Fruit fly (Drosophila melanogaster) whole organism, prepupa: ENCODE data around the gene Phb1.

Experiments
- Blimp-1 ChIP-seq: fragments of 200-800 bp; sonication (Bioruptor generic); optimal IDR thresholded peaks from 3 replicates; lab custom pipeline; 2017; ENCODE audit warnings: missing biosample characterization, missing genetic modification characterization, mild to moderate bottlenecking, moderate library complexity, missing genetic modification reagents
- CG10631 ChIP-seq: fragments of 200-800 bp; sonication (Bioruptor generic); optimal IDR thresholded peaks from 2 replicates; lab custom pipeline; 2016; ENCODE audit warnings: missing biosample characterization, missing genetic modification characterization
- CG10669 ChIP-seq: fragments of 200-800 bp; sonication (Bioruptor generic); optimal IDR thresholded peaks from 3 replicates; lab custom pipeline; 2018; ENCODE audit warnings: missing biosample characterization, mild to moderate bottlenecking, missing genetic modification characterization, moderate library complexity
- CG11294 ChIP-seq: fragments of 200-800 bp; sonication (Bioruptor generic); IDR thresholded peaks from 2 replicates; pipeline ENCODE4 v1.3.6; 2022; ENCODE audit warnings: missing biosample characterization, missing genetic modification characterization
- CG11762 ChIP-seq: fragments of 200-800 bp; sonication (Bioruptor generic); optimal IDR thresholded peaks from 3 replicates; lab custom pipeline; 2016; ENCODE audit warnings: missing biosample characterization, missing genetic modification characterization; ENCODE audit not compliant: insufficient read depth
- CG15336 ChIP-seq: fragments of 200-800 bp; sonication (Bioruptor generic); IDR thresholded peaks from 2 replicates; pipeline ENCODE4 v1.3.6; 2022; ENCODE audit warnings: missing biosample characterization, missing genetic modification characterization
- CG1621 ChIP-seq: fragments of 200-800 bp; sonication (Bioruptor generic); optimal IDR thresholded peaks from 3 replicates; lab custom pipeline; 2018; ENCODE audit warnings: missing biosample characterization, mild to moderate bottlenecking, missing genetic modification characterization
- CG16779 ChIP-seq: fragments of 200-800 bp; sonication (Bioruptor generic); optimal IDR thresholded peaks from 3 replicates; lab custom pipeline; 2017; ENCODE audit warnings: missing biosample characterization, mild to moderate bottlenecking, missing genetic modification characterization
- CG3032 ChIP-seq: fragments of 200-800 bp; optimal IDR thresholded peaks from 2 replicates; lab custom pipeline; 2019; ENCODE audit warnings: missing biosample characterization, mild to moderate bottlenecking, missing genetic modification characterization, moderate library complexity
- CG31627 ChIP-seq: fragments of 200-800 bp; sonication (Bioruptor generic); optimal IDR thresholded peaks from 3 replicates; lab custom pipeline; 2016; ENCODE audit warnings: missing biosample characterization, missing genetic modification characterization
- CG32006 ChIP-seq: fragments of 200-800 bp; sonication (Bioruptor generic); optimal IDR thresholded peaks from 3 replicates; lab custom pipeline; 2017; ENCODE audit warnings: missing biosample characterization, mild to moderate bottlenecking, missing genetic modification characterization
- CG3919 ChIP-seq: fragments of 200-800 bp; sonication (Bioruptor generic); optimal IDR thresholded peaks from 3 replicates; lab custom pipeline; 2016; ENCODE audit warnings: missing biosample characterization, missing genetic modification characterization
- CG4318 ChIP-seq: fragments of 200-800 bp; sonication (Bioruptor generic); optimal IDR thresholded peaks from 3 replicates; lab custom pipeline; 2017; ENCODE audit warnings: missing biosample characterization, mild to moderate bottlenecking, missing genetic modification characterization
- CG6163 ChIP-seq: fragments of 200-800 bp; sonication (Bioruptor generic); IDR thresholded peaks from 3 replicates; pipeline ENCODE4 v1.3.6; 2022; ENCODE audit warnings: missing biosample characterization, missing genetic modification characterization
- CG6276 ChIP-seq: fragments of 200-800 bp; sonication (Bioruptor generic); optimal IDR thresholded peaks from 2 replicates; lab custom pipeline; 2017; ENCODE audit warnings: missing biosample characterization, mild to moderate bottlenecking, missing genetic modification characterization
- CG6792 ChIP-seq: fragments of 200-800 bp; sonication (Bioruptor generic); optimal IDR thresholded peaks from 3 replicates; lab custom pipeline; 2016; ENCODE audit warnings: missing biosample characterization, missing genetic modification characterization
- CG6808 ChIP-seq: fragments of 200-800 bp; sonication (Bioruptor generic); optimal IDR thresholded peaks from 3 replicates; lab custom pipeline; 2017; ENCODE audit warnings: missing biosample characterization, missing genetic modification characterization, mild to moderate bottlenecking, moderate library complexity, missing genetic modification reagents
- CG7368 ChIP-seq: fragments of 200-800 bp; sonication (Bioruptor generic); optimal IDR thresholded peaks from 3 replicates; lab custom pipeline; 2016; ENCODE audit warnings: missing biosample characterization, missing genetic modification characterization
- CG8319 ChIP-seq: fragments of 200-800 bp; sonication (Bioruptor generic); optimal IDR thresholded peaks from 3 replicates; lab custom pipeline; 2016; ENCODE audit warnings: missing biosample characterization, missing genetic modification characterization
- CG8632 ChIP-seq: fragments of 200-800 bp; sonication (Bioruptor generic); optimal IDR thresholded peaks from 3 replicates; lab custom pipeline; 2016; ENCODE audit warnings: missing biosample characterization, missing genetic modification characterization
- Eip93F ChIP-seq: fragments of 200-800 bp; sonication (Bioruptor generic); optimal IDR thresholded peaks from 2 replicates; lab custom pipeline; 2016; ENCODE audit warnings: missing biosample characterization, mild to moderate bottlenecking, missing genetic modification characterization
- Ets21C ChIP-seq: fragments of 200-800 bp; sonication (Bioruptor generic); optimal IDR thresholded peaks from 3 replicates; lab custom pipeline; 2016; ENCODE audit warnings: missing biosample characterization, missing genetic modification characterization
- Ets96B ChIP-seq: fragments of 200-800 bp; optimal IDR thresholded peaks from 2 replicates; lab custom pipeline; 2019; ENCODE audit warnings: missing biosample characterization, mild to moderate bottlenecking, missing genetic modification characterization, moderate library complexity
- Gug ChIP-seq: fragments of 200-800 bp; sonication (Bioruptor generic); IDR thresholded peaks from 2 replicates; pipeline ENCODE4 v1.3.6; 2022; ENCODE audit warnings: missing biosample characterization, missing genetic modification characterization
- Hr38 ChIP-seq: sonication (Bioruptor generic); optimal IDR thresholded peaks from 2 replicates; lab custom pipeline; 2016; ENCODE audit warnings: missing biosample characterization, missing genetic modification characterization
- Hr39 ChIP-seq: fragments of 200-800 bp; sonication (Bioruptor generic); optimal IDR thresholded peaks from 2 replicates; lab custom pipeline; 2016; ENCODE audit warnings: missing biosample characterization, missing genetic modification characterization
- Hr4 ChIP-seq: fragments of 200-800 bp; sonication (Bioruptor generic); optimal IDR thresholded peaks from 3 replicates; lab custom pipeline; 2016; ENCODE audit warnings: missing biosample characterization, missing genetic modification characterization
- Lpt ChIP-seq: fragments of 200-800 bp; sonication (Bioruptor generic); optimal IDR thresholded peaks from 3 replicates; lab custom pipeline; 2016; ENCODE audit warnings: missing biosample characterization, missing genetic modification characterization
- Smox ChIP-seq: fragments of 200-800 bp; sonication (Bioruptor generic); optimal IDR thresholded peaks from 3 replicates; lab custom pipeline; 2016; ENCODE audit warnings: missing biosample characterization, missing genetic modification characterization
- Sox102F ChIP-seq: fragments of 200-800 bp; sonication (Bioruptor generic); optimal IDR thresholded peaks from 2 replicates; lab custom pipeline; 2016; ENCODE audit warnings: missing biosample characterization, mild to moderate bottlenecking, missing genetic modification characterization
- Sox14 ChIP-seq: fragments of 200-800 bp; sonication (Bioruptor generic); optimal IDR thresholded peaks from 3 replicates; lab custom pipeline; 2016; ENCODE audit warnings: missing biosample characterization, missing genetic modification characterization
- Sox15 ChIP-seq: fragments of 200-800 bp; sonication (Bioruptor generic); optimal IDR thresholded peaks from 3 replicates; lab custom pipeline; 2016; ENCODE audit warnings: missing biosample characterization, missing genetic modification characterization
- achi ChIP-seq: fragments of 200-800 bp; sonication (Bioruptor generic); optimal IDR thresholded peaks from 3 replicates; lab custom pipeline; 2016; ENCODE audit warnings: missing biosample characterization, missing genetic modification characterization
- cyc ChIP-seq: fragments of 200-800 bp; sonication (Bioruptor generic); optimal IDR thresholded peaks from 3 replicates; lab custom pipeline; 2016; ENCODE audit warnings: missing biosample characterization, missing genetic modification characterization
- dsx ChIP-seq: fragments of 200-800 bp; optimal IDR thresholded peaks from 3 replicates; lab custom pipeline; 2019; ENCODE audit warnings: missing biosample characterization, mild to moderate bottlenecking, missing genetic modification characterization, moderate library complexity; ENCODE audit not compliant: poor library complexity, severe bottlenecking
- eg ChIP-seq: fragments of 200-800 bp; sonication (Bioruptor generic); IDR thresholded peaks from 3 replicates; pipeline ENCODE4 v1.3.6; 2022; ENCODE audit warnings: missing biosample characterization, missing genetic modification characterization
- esn ChIP-seq: fragments of 200-800 bp; sonication (Bioruptor generic); optimal IDR thresholded peaks from 2 replicates; lab custom pipeline; 2016; ENCODE audit warnings: missing biosample characterization, mild to moderate bottlenecking, missing genetic modification characterization, moderate library complexity
- fd59A ChIP-seq: fragments of 200-800 bp; sonication (Bioruptor generic); optimal IDR thresholded peaks from 2 replicates; lab custom pipeline; 2017; ENCODE audit warnings: missing biosample characterization, mild to moderate bottlenecking, missing genetic modification characterization, missing genetic modification reagents
- fd85E ChIP-seq: fragments of 200-800 bp; sonication (Bioruptor generic); optimal IDR thresholded peaks from 3 replicates; lab custom pipeline; 2016; ENCODE audit warnings: missing biosample characterization, missing genetic modification characterization
- fkh ChIP-seq: fragments of 200-800 bp; sonication (Bioruptor generic); optimal IDR thresholded peaks from 3 replicates; lab custom pipeline; 2017; ENCODE audit warnings: missing biosample characterization, mild to moderate bottlenecking, missing genetic modification characterization, moderate library complexity
- lz ChIP-seq: fragments of 200-800 bp; sonication (Bioruptor generic); optimal IDR thresholded peaks from 3 replicates; lab custom pipeline; 2016; ENCODE audit warnings: missing biosample characterization, missing genetic modification characterization
- net ChIP-seq: fragments of 200-800 bp; sonication (Bioruptor generic); optimal IDR thresholded peaks from 3 replicates; lab custom pipeline; 2016; ENCODE audit warnings: missing biosample characterization, missing genetic modification characterization
- salr ChIP-seq, 2 experiments: fragments of 200-800 bp; sonication (Bioruptor generic); optimal IDR thresholded peaks; 3 replicates each; lab custom pipeline; 2016 to 2018; ENCODE audit warnings: missing biosample characterization in 2 of 2, missing genetic modification characterization in 2 of 2, mild to moderate bottlenecking in 1 of 2
- ss ChIP-seq, 2 experiments: fragments of 200-800 bp; sonication (Bioruptor generic); optimal IDR thresholded peaks; 2 replicates in 1 of 2; 3 replicates in 1 of 2; lab custom pipeline; 2017 to 2018; ENCODE audit warnings: mild to moderate bottlenecking in 2 of 2, missing biosample characterization in 2 of 2, missing genetic modification characterization in 2 of 2, moderate library complexity in 1 of 2
- svp ChIP-seq: fragments of 200-800 bp; sonication (Bioruptor generic); peaks from one replicate; lab custom pipeline; 2016; ENCODE audit warnings: missing biosample characterization, missing genetic modification characterization
- vri ChIP-seq: fragments of 200-800 bp; sonication (Bioruptor generic); optimal IDR thresholded peaks from 3 replicates; lab custom pipeline; 2016; ENCODE audit warnings: missing biosample characterization, mild to moderate bottlenecking, missing genetic modification characterization

The Phb1 gene

DNA sequence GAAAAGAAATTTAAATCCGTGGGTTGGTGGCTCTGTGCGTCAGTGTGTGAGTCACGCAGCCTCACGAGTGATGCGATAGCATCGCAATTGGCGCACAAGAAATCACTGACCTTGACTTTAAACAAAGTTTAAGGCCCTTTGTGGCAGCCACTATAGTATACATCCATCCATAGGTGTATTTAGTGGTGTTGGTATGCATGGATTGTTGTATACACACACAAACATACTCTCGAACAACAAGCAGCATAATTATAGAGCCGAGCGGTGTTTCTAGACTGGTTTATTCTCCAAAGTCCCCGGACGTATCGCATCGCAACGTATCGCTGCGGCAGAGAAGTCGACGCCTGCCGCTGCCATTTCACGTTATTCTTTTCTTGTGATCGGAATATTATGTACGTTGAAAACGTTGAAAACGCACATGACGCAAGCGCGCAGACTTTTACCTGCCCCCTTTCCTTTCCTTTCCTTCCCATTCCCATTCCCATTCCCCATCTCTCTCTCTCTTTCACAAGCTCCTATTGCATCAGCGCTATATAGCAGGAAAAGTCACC lies 33.1 kb upstream of the Phb1 start:
- TF ChIP-seq CG6808 (GFP tag; lab: Kevin White, UChicago) (no peak), CG1621 (tag; lab: Kevin White, UChicago) (peak; percentile 29), fkh (GFP tag; lab: Kevin White, UChicago) (peak; percentile 47), ss (GFP tag; optimal IDR thresholded peaks at IDR 0.05; lab: Kevin White, UChicago) (peak in 1 of 2 experiments; percentile 68), CG6163 (peak; percentile 39; the same call in 1 of the 3 replicates), dsx (GFP tag; lab: Kevin White, UChicago) (peak; percentile 12), Hr4 (GFP tag; lab: Kevin White, UChicago) (no peak)

DNA sequence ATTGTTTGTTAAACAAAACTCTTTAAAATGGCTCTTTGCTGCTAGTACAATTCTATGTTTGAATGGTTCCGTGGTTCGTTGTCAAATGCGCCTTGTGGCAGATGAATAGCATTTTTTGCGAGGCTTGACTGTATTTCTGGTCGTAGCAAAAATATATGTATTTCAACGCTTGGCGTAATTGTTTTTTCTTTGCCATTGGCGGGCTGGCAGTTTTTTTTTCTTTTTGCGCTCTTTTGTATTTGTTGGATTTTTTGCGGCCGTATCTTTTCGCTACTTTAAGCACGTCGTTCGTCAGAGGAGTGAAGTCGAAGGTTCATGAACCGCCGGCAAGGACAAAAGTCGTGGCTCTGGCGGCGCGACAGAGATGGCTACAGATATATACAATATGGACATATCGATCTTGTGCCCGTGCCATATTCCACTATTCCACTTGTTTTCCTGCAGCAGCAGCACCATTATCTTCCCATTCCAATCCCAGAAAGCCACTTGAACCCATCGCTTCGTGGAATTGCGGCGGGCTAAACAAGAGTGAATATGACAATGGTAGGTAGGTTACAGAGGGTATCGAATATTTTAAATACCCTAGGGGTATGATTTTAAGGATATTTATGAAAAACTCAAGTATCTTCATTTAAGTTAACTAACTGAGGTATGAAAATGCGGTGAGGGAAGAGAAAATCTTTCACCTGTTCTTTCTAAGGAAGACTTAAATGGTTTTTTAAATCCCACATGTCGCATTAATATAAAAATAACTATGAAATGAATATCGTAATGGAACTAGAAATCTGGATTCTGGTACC lies 32.5 kb upstream of the Phb1 start:
- TF ChIP-seq Blimp-1 (GFP tag; lab: Kevin White, UChicago) (no peak), CG11294 (no peak), salr (GFP tag; optimal IDR thresholded peaks at IDR 0.05; lab: Kevin White, UChicago) (peak; percentile 50 to 70), eg (GFP tag; lab: Robert Waterston, UW) (peak; percentile 70), net (GFP tag; lab: Kevin White, UChicago) (peak; percentile 62), Lpt (peak; percentile 25), Sox14 (no peak), CG4318 (GFP tag; lab: Kevin White, UChicago) (no peak), Ets96B (tag; lab: Kevin White, UChicago) (peak; percentile 71), lz (GFP tag; lab: Kevin White, UChicago) (no peak), vri (GFP tag; lab: Kevin White, UChicago) (no peak), CG3919 (peak; percentile 45), CG8632 (no peak), fd59A (GFP tag; lab: Kevin White, UChicago) (peak; percentile 67), Sox15 (GFP tag; lab: Kevin White, UChicago) (no peak), esn (GFP tag; lab: Kevin White, UChicago) (no peak), CG11762 (GFP tag; lab: Kevin White, UChicago) (peak; percentile 18), achi (GFP tag; lab: Kevin White, UChicago) (no peak), Hr39 (GFP tag; lab: Kevin White, UChicago) (no peak), CG16779 (tag; lab: Kevin White, UChicago) (peak; percentile 86), Eip93F (GFP tag; lab: Kevin White, UChicago) (no peak), CG15336 (GFP tag; lab: Robert Waterston, UW) (0 out of 2 replicates have a peak, but pooled peaks have one; percentile 23), CG7368 (GFP tag; lab: Kevin White, UChicago) (peak; percentile 31), fd85E (GFP tag; lab: Kevin White, UChicago) (no peak), CG10669 (peak; percentile 71), CG31627 (GFP tag; lab: Kevin White, UChicago) (no peak), ss (GFP tag; optimal IDR thresholded peaks at IDR 0.05; lab: Kevin White, UChicago) (peak; percentile 100), CG3032 (peak; percentile 70), svp (peak; percentile 89), CG10631 (peak; percentile 49), cyc (GFP tag; lab: Kevin White, UChicago) (no peak), CG6163 (peak; percentile 89), Hr38 (no peak), CG6792 (GFP tag; lab: Kevin White, UChicago) (peak; percentile 11), Smox (GFP tag; lab: Kevin White, UChicago) (no peak), Sox102F (GFP tag; lab: Kevin White, UChicago) (no peak), Ets21C (GFP tag; lab: Kevin White, UChicago) (no peak), Gug (GFP tag; lab: Robert Waterston, UW) (peak; percentile 33; the same call in 1 of the 2 replicates), CG8319 (GFP tag; lab: Kevin White, UChicago) (no peak), CG6808 (GFP tag; lab: Kevin White, UChicago) (peak; percentile 96), dsx (GFP tag; lab: Kevin White, UChicago) (peak; percentile 89), CG32006 (GFP tag; lab: Kevin White, UChicago) (no peak), CG6276 (GFP tag; lab: Kevin White, UChicago) (peak; percentile 62)
